Worm (Caenorhabditis elegans): ENCODE measurements around the gene ges-1.

The ges-1 gene

DNA sequence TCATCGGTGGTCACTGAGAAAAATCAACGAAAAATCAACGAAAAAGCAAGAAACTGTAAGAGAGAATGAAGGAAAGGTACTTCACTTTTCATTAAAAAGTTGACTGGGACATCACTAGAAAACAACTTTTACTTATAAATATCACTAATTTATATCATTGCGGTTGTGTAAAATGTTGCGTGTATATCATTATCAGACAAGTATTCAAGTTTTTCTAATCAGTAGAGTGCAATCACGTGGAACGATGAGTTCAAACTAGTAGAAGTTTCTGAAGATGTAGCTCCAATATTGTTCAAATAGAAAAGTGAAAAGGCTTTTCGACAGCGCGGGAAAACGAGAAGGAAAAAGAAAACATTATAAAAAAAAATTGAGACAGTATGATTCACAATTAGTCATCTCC is 43.7 kb downstream of the ges-1 start:
- TF ChIP-seq dpl-1 (GFP tag; optimal IDR thresholded peaks at IDR 0.05) = no peak
- TF ChIP-seq lin-1 (GFP tag; IDR thresholded peaks at IDR 0.05) = no peak
- TF ChIP-seq lin-39 (tag; optimal IDR thresholded peaks at IDR 0.05) = no peak
- no peak for TF ChIP-seq skn-1 (tag; optimal IDR thresholded peaks at IDR 0.05)
- TF ChIP-seq unc-130 (GFP tag; optimal IDR thresholded peaks at IDR 0.05) = no peak
- TF ChIP-seq nhr-28 (tag; optimal IDR thresholded peaks at IDR 0.05) = peak; percentile 40
- peak; percentile 5 for TF ChIP-seq hlh-11 (tag; optimal IDR thresholded peaks at IDR 0.05)
- no peak for TF ChIP-seq hmg-1.1 (GFP tag; IDR thresholded peaks at IDR 0.05)
- peak; percentile 26; the same call in 1 of the 2 replicates for TF ChIP-seq dmd-6 (GFP tag; IDR thresholded peaks at IDR 0.05)
- TF ChIP-seq pqm-1 (tag; optimal IDR thresholded peaks at IDR 0.05) = peak; percentile 28
- no peak for TF ChIP-seq mes-2 (tag; optimal IDR thresholded peaks at IDR 0.05; ENCODE audit: poor library complexity, severe bottlenecking)
- no peak for TF ChIP-seq F26F4.8 (GFP tag; conservative IDR thresholded peaks at IDR 0.05)
- TF ChIP-seq ztf-7 (tag; optimal IDR thresholded peaks at IDR 0.05) = no peak
- no peak for TF ChIP-seq daf-16 (GFP tag; optimal IDR thresholded peaks at IDR 0.05)
- TF ChIP-seq daf-16 (tag; optimal IDR thresholded peaks at IDR 0.05) = peak; percentile 52
- no peak for TF ChIP-seq lir-3 (tag; optimal IDR thresholded peaks at IDR 0.05)
- TF ChIP-seq mxl-2 (GFP tag; conservative IDR thresholded peaks at IDR 0.05) = no peak
- no peak for TF ChIP-seq zip-2 (tag; optimal IDR thresholded peaks at IDR 0.05)
- peak; percentile 12 for TF ChIP-seq nhr-77 (tag; optimal IDR thresholded peaks at IDR 0.05)
- TF ChIP-seq F37D6.2 (tag; optimal IDR thresholded peaks at IDR 0.05) = no peak
- TF ChIP-seq aha-1 (tag) = peak; percentile 47
- no peak for TF ChIP-seq jun-1 (tag; optimal IDR thresholded peaks at IDR 0.05)
- no peak for TF ChIP-seq Y105C5A.15 (GFP tag; IDR thresholded peaks at IDR 0.05)
- no peak for TF ChIP-seq egl-27 (tag; optimal IDR thresholded peaks at IDR 0.05)

DNA sequence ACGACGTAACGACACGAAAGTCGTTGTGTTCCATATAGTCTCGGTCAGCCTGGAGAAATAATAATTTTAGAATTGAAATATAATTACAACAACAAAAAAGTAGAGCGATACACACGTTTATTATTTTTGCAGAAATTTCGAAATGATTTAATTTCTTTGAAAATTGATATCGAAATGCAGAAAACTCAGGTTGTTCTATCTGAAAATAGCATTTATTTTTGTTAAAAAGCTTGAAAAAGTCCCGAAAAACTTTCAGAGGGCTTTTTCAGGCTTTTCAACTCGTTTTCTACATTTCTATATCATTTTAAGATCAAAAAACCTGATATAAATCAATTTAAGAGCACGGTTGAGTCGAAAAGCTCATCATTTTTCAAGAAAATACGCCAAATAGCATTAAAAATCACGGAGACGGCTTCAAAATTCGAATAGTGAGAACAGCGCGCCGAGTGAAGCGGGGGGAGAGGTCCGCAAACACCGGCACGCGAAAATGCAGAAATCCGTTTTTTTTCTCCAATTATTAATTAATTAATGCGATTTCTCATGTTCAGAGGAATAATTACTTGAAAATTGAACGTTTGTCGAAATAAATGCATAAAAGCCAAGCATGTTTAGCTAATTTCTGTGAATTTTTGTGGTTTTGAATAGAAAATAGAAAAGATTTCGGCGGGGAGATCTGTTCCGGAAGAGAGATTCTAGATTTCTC is 48.6 kb downstream of the ges-1 start, which contains the start of gene rga-4:
rga-4 (minus strand) TSS at position 51 of the 703 bp plus-strand sequence.
- no peak for TF ChIP-seq madf-5 (GFP tag; IDR thresholded peaks at IDR 0.05)
- no peak for TF ChIP-seq lim-7 (GFP tag; IDR thresholded peaks at IDR 0.05)
- TF ChIP-seq lin-13 (GFP tag; optimal IDR thresholded peaks at IDR 0.05) = no peak
- no peak for TF ChIP-seq zip-11 (GFP tag; IDR thresholded peaks at IDR 0.05)
- peak in 1 of 2 experiments; percentile 39 for TF ChIP-seq lsy-2 (tag; optimal IDR thresholded peaks at IDR 0.05)
- TF ChIP-seq nhr-28 (tag; optimal IDR thresholded peaks at IDR 0.05) = peak; percentile 4
- no peak for TF ChIP-seq nhr-237 (tag; optimal IDR thresholded peaks at IDR 0.05)
- TF ChIP-seq egl-43 (GFP tag; IDR thresholded peaks at IDR 0.05) = no peak
- peak; percentile 70 for TF ChIP-seq dpl-1 (GFP tag; optimal IDR thresholded peaks at IDR 0.05)
- TF ChIP-seq jun-1 (tag; optimal IDR thresholded peaks at IDR 0.05) = no peak
- no peak for TF ChIP-seq nhr-10 (tag; optimal IDR thresholded peaks at IDR 0.05)
- peak; percentile 77 for TF ChIP-seq aha-1 (tag)
- no peak for TF ChIP-seq dmd-6 (GFP tag; IDR thresholded peaks at IDR 0.05)
- TF ChIP-seq mes-2 (tag; optimal IDR thresholded peaks at IDR 0.05; ENCODE audit: poor library complexity, severe bottlenecking) = peak; percentile 57
- TF ChIP-seq F37D6.2 (tag; optimal IDR thresholded peaks at IDR 0.05) = no peak
- TF ChIP-seq R02D3.7 (tag; optimal IDR thresholded peaks at IDR 0.05) = no peak
- no peak for TF ChIP-seq duxl-1 (tag; optimal IDR thresholded peaks at IDR 0.05; ENCODE audit: poor library complexity)

DNA sequence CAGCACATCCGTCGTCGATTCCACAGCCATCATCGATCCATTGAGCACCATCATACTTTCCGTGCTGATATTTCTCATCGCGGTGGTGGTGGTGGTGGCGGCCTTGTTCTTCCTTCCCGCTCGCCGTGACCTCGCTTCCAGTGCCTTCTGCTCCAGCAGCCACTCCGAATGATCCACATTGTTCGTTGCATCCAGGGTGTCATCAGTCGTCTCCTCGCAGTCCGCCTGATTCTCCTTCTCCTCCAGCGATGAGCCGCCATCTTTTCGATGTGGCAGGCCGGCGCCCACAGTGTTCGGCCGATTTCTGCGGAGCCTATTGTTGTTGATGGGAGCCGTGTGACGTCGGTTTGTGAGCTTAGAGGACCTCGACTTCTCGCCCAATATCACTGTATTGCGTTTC is 53.9 kb downstream of the ges-1 start:
- no peak for TF ChIP-seq lin-13 (GFP tag; optimal IDR thresholded peaks at IDR 0.05)
- TF ChIP-seq R02D3.7 (tag; optimal IDR thresholded peaks at IDR 0.05) = no peak
- TF ChIP-seq set-16 (GFP tag; IDR thresholded peaks at IDR 0.05) = peak; percentile 83
- peak in 1 of 2 experiments; percentile 27 for TF ChIP-seq unc-62 (GFP tag; optimal IDR thresholded peaks at IDR 0.05 in 1 of 2)
- no peak for TF ChIP-seq unc-62 (tag; optimal IDR thresholded peaks at IDR 0.05)
- no peak for TF ChIP-seq lsy-2 (tag; optimal IDR thresholded peaks at IDR 0.05)
- no peak for TF ChIP-seq pha-4 (GFP tag; IDR thresholded peaks at IDR 0.05)
- TF ChIP-seq pha-4 (tag; optimal IDR thresholded peaks at IDR 0.05) = no peak
- no peak for TF ChIP-seq F10B5.3 (tag; optimal IDR thresholded peaks at IDR 0.05)
